Worm (Caenorhabditis elegans) whole organism, L1 larva: ENCODE data around the gene C33D9.8.
A peak's percentile ranks its signal among the peaks of the same experiment; 100 is the strongest.
"Not testable (repeated sequence)": the region's sequence is repeated elsewhere in the genome, so short reads cannot be mapped to it uniquely, and the experiment has no call there.

Source experiments
- Y116A8C.19 ChIP-seq: sonication (generic microtip); optimal IDR thresholded peaks from 2 replicates; lab custom pipeline; 2016; ENCODE audit warnings: missing compliant biosample characterization, missing genetic modification characterization, borderline replicate concordance
- aha-1 ChIP-seq: fragments of 150-350 bp; optimal IDR thresholded peaks from 2 replicates; lab custom pipeline; 2014; ENCODE audit warnings: missing biosample characterization, missing genetic modification characterization
- alr-1 ChIP-seq: fragments of 200-800 bp; sonication (Bioruptor generic); optimal IDR thresholded peaks from 2 replicates; lab custom pipeline; 2018; ENCODE audit warnings: borderline replicate concordance, mild to moderate bottlenecking, missing genetic modification characterization, missing compliant biosample characterization
- blmp-1 ChIP-seq: fragments of 150-350 bp; optimal IDR thresholded peaks from 2 replicates; lab custom pipeline; 2014; ENCODE audit warnings: missing biosample characterization, missing genetic modification characterization
- ces-1 ChIP-seq: fragments of 150-350 bp; optimal IDR thresholded peaks from 2 replicates; lab custom pipeline; 2014; ENCODE audit warnings: missing biosample characterization, missing genetic modification reagents, missing genetic modification characterization
- dpl-1 ChIP-seq, 3 experiments: fragments of 150-350 bp in 2 of 3; sonication (generic microtip) in 1 of 3; optimal IDR thresholded peaks; 2 replicates each; lab custom pipeline; 2014 to 2017; ENCODE audit warnings: missing biosample characterization in 3 of 3, missing genetic modification characterization in 3 of 3, missing genetic modification reagents in 3 of 3
- efl-1 ChIP-seq, 4 experiments: fragments of 150-350 bp; optimal IDR thresholded peaks in 3 of 4; peaks in 1 of 4; 1 replicate in 1 of 4; 2 replicates in 3 of 4; lab custom pipeline; 2014; ENCODE audit warnings: missing biosample characterization in 2 of 4, missing genetic modification characterization in 2 of 4, missing genetic modification reagents in 2 of 4
- efl-3 ChIP-seq: fragments of 200-800 bp; sonication (Bioruptor generic); optimal IDR thresholded peaks from 2 replicates; lab custom pipeline; 2018; ENCODE audit warnings: mild to moderate bottlenecking, missing genetic modification characterization, missing compliant biosample characterization
- egl-27 ChIP-seq, 2 experiments: fragments of 150-350 bp in 1 of 2; sonication (generic microtip); optimal IDR thresholded peaks; 3 replicates each; lab custom pipeline; 2017 to 2018; ENCODE audit warnings: missing biosample characterization in 2 of 2, missing genetic modification characterization in 2 of 2, missing genetic modification reagents in 2 of 2
- elt-3 ChIP-seq, 6 experiments: fragments of 150-350 bp in 1 of 6; sonication (generic microtip); optimal IDR thresholded peaks; 2 replicates each; lab custom pipeline; 2017 to 2018; ENCODE audit warnings: missing biosample characterization in 6 of 6, missing genetic modification characterization in 6 of 6, inconsistent platforms in 1 of 6
- ets-5 ChIP-seq: fragments of 200-800 bp; sonication (Bioruptor generic); IDR thresholded peaks from 2 replicates; pipeline ENCODE4 v1.3.6; 2022; ENCODE audit warnings: missing genetic modification characterization, missing compliant biosample characterization
- fkh-10 ChIP-seq: sonication (generic microtip); optimal IDR thresholded peaks from 2 replicates; lab custom pipeline; 2017; ENCODE audit warnings: missing biosample characterization, missing genetic modification reagents, missing genetic modification characterization
- fkh-8 ChIP-seq: sonication (generic microtip); optimal IDR thresholded peaks from 2 replicates; lab custom pipeline; 2016; ENCODE audit warnings: mild to moderate bottlenecking, missing genetic modification characterization, missing compliant biosample characterization
- hpl-2 ChIP-seq: fragments of 150-350 bp; optimal IDR thresholded peaks from 2 replicates; lab custom pipeline; 2014; ENCODE audit warnings: missing biosample characterization, missing genetic modification reagents, missing genetic modification characterization
- jun-1 ChIP-seq: fragments of 150-350 bp; optimal IDR thresholded peaks from 2 replicates; lab custom pipeline; 2014; ENCODE audit warnings: missing biosample characterization, missing genetic modification reagents, missing genetic modification characterization
- lin-13 ChIP-seq: fragments of 150-350 bp; optimal IDR thresholded peaks from 2 replicates; lab custom pipeline; 2014; ENCODE audit warnings: missing biosample characterization, missing genetic modification reagents, missing genetic modification characterization
- lin-14 ChIP-seq: fragments of 200-800 bp; sonication (Bioruptor generic); optimal IDR thresholded peaks from 2 replicates; lab custom pipeline; 2018; ENCODE audit warnings: mild to moderate bottlenecking, missing genetic modification characterization, moderate library complexity, missing compliant biosample characterization
- lin-39 ChIP-seq: fragments of 150-350 bp; optimal IDR thresholded peaks from 2 replicates; lab custom pipeline; 2014; ENCODE audit warnings: missing biosample characterization, missing genetic modification reagents, missing genetic modification characterization
- mab-9 ChIP-seq: fragments of 200-800 bp; sonication (Bioruptor generic); IDR thresholded peaks from 2 replicates; pipeline ENCODE4 v1.3.6; 2022; ENCODE audit warnings: missing genetic modification reagents, missing genetic modification characterization, missing compliant biosample characterization
- nhr-12 ChIP-seq: sonication (generic microtip); optimal IDR thresholded peaks from 2 replicates; lab custom pipeline; 2017; ENCODE audit warnings: missing biosample characterization, missing genetic modification characterization
- nhr-237 ChIP-seq: fragments of 150-350 bp; optimal IDR thresholded peaks from 2 replicates; lab custom pipeline; 2014; ENCODE audit warnings: missing biosample characterization, missing genetic modification characterization
- nhr-47 ChIP-seq: sonication (generic microtip); optimal IDR thresholded peaks from 2 replicates; lab custom pipeline; 2016; ENCODE audit warnings: mild to moderate bottlenecking, missing genetic modification characterization, moderate library complexity, missing compliant biosample characterization
- nhr-76 ChIP-seq: sonication (generic microtip); optimal IDR thresholded peaks from 2 replicates; lab custom pipeline; 2017; ENCODE audit warnings: missing biosample characterization, missing genetic modification characterization
- nhr-77 ChIP-seq: fragments of 150-350 bp; optimal IDR thresholded peaks from 2 replicates; lab custom pipeline; 2014; ENCODE audit warnings: missing biosample characterization, missing genetic modification characterization
- nhr-84 ChIP-seq: sonication (generic microtip); optimal IDR thresholded peaks from 2 replicates; lab custom pipeline; 2017; ENCODE audit warnings: missing biosample characterization, missing genetic modification characterization
- nhr-85 ChIP-seq: sonication (generic microtip); peaks from one replicate; lab custom pipeline; 2016; ENCODE audit warnings: missing genetic modification characterization, inconsistent platforms, missing compliant biosample characterization
- nhr-90 ChIP-seq: sonication (generic microtip); optimal IDR thresholded peaks from 2 replicates; lab custom pipeline; 2016; ENCODE audit warnings: mild to moderate bottlenecking, missing genetic modification characterization, missing compliant biosample characterization; ENCODE audit not compliant: poor library complexity
- pag-3 ChIP-seq: sonication (generic microtip); optimal IDR thresholded peaks from 2 replicates; lab custom pipeline; 2017; ENCODE audit warnings: missing genetic modification characterization, mild to moderate bottlenecking, missing compliant biosample characterization, antibody characterized with exemption, borderline replicate concordance; ENCODE audit not compliant: insufficient read depth
- sox-4 ChIP-seq: sonication (generic microtip); optimal IDR thresholded peaks from 2 replicates; lab custom pipeline; 2016; ENCODE audit warnings: missing genetic modification characterization, missing compliant biosample characterization
- tbx-2 ChIP-seq: sonication (generic microtip); optimal IDR thresholded peaks from 2 replicates; lab custom pipeline; 2016; ENCODE audit warnings: missing genetic modification characterization, missing compliant biosample characterization
- tlp-1 ChIP-seq: fragments of 150-350 bp; optimal IDR thresholded peaks from 2 replicates; lab custom pipeline; 2014; ENCODE audit warnings: missing biosample characterization, missing genetic modification characterization
- unc-130 ChIP-seq: fragments of 150-350 bp; optimal IDR thresholded peaks from 2 replicates; lab custom pipeline; 2017; ENCODE audit warnings: missing biosample characterization, missing genetic modification characterization, inconsistent platforms
- unc-98 ChIP-seq: fragments of 200-800 bp; sonication (Bioruptor generic); IDR thresholded peaks from 2 replicates; pipeline ENCODE4 v1.3.6; 2022; ENCODE audit warnings: missing genetic modification characterization, missing compliant biosample characterization
- zag-1 ChIP-seq: fragments of 150-350 bp; optimal IDR thresholded peaks from 2 replicates; lab custom pipeline; 2014; ENCODE audit warnings: missing biosample characterization, missing genetic modification characterization
- zip-4 ChIP-seq: fragments of 200-800 bp; sonication (Bioruptor generic); optimal IDR thresholded peaks from 2 replicates; lab custom pipeline; 2018; ENCODE audit warnings: mild to moderate bottlenecking, missing genetic modification characterization, moderate library complexity, missing compliant biosample characterization

The C33D9.8 gene

DNA sequence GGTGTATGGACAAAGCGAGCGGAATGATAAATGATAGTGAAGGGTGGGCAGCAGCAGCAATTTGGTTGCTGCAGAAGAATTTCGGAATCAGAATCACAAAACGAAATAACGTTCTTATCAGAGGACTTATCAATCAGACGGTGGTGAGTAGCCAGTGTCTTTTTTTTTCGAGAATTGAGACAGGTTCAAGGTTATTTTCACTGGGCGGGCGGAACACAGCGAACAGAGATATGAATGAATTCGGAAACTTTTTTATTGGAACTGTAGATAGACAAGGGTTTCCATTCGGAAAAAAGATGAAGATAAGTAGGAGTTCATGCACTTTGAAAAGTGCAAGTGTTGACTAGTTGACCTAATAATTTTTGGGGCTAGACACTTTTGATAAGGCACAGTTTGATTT is 6.7 kb upstream of the C33D9.8 start:
- peak; percentile 71 for TF ChIP-seq blmp-1
- TF ChIP-seq nhr-85, result no peak
- no peak for TF ChIP-seq lin-13 (GFP tag; lab: Kevin White, UChicago)
- TF ChIP-seq nhr-47 (tag; lab: Kevin White, UChicago), result no peak
- no peak for TF ChIP-seq nhr-12 (tag; lab: Kevin White, UChicago)
- TF ChIP-seq mab-9, result no peak
- TF ChIP-seq unc-98 (GFP tag; lab: Robert Waterston, UW), result no peak
- peak in 4 of 6 experiments; percentile 36 to 87 (median 82) for TF ChIP-seq elt-3 (tag; optimal IDR thresholded peaks at IDR 0.05; lab: Kevin White, UChicago)
- no peak for TF ChIP-seq efl-1 (optimal IDR thresholded peaks at IDR 0.05; lab: Kevin White, UChicago)
- TF ChIP-seq efl-1 (GFP tag; optimal IDR thresholded peaks at IDR 0.05 in 1 of 2; lab: Kevin White, UChicago), result peak in 1 of 2 experiments; percentile 17
- peak; percentile 56 for TF ChIP-seq lin-14 (GFP tag; lab: Kevin White, UChicago)
- no peak for TF ChIP-seq nhr-76 (tag; lab: Kevin White, UChicago)
- TF ChIP-seq fkh-10, result no peak
- TF ChIP-seq nhr-84, result no peak
- TF ChIP-seq zag-1, result no peak
- TF ChIP-seq ets-5, result no peak
- TF ChIP-seq aha-1 (tag; lab: Kevin White, UChicago), result no peak

DNA sequence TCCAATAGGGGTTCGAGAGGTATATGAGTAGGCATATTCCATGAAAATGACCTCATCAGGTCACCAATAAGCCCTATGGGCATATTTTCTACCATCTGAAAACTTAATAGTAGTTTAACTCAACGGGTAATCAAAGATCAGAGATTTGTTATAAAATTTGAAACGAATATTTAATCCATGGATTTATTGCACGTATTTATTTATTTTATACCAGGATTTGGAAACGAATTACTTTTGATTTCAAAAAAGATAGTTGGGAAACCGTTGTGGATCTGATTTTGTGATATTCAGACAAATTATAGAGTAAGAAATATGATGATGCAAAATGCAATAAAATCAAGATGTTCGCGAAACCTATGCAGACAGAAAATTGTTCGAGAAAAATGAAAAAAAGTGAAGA is 6.3 kb upstream of the C33D9.8 start, which contains the start of gene C33D9.3:
C33D9.3 (minus strand) TSS at position 101 of the 400 bp plus-strand sequence.
- no peak for TF ChIP-seq dpl-1 (GFP tag; optimal IDR thresholded peaks at IDR 0.05; lab: Kevin White, UChicago)
- TF ChIP-seq fkh-8 (tag; lab: Kevin White, UChicago), result no peak
- TF ChIP-seq tlp-1 (tag; lab: Kevin White, UChicago), result no peak
- TF ChIP-seq nhr-77 (tag; lab: Kevin White, UChicago), result no peak
- no peak for TF ChIP-seq jun-1 (tag; lab: Kevin White, UChicago)
- no peak for TF ChIP-seq ets-5
- TF ChIP-seq nhr-85, result no peak
- TF ChIP-seq lin-39, result no peak
- TF ChIP-seq unc-130 (tag; lab: Kevin White, UChicago), result no peak

DNA sequence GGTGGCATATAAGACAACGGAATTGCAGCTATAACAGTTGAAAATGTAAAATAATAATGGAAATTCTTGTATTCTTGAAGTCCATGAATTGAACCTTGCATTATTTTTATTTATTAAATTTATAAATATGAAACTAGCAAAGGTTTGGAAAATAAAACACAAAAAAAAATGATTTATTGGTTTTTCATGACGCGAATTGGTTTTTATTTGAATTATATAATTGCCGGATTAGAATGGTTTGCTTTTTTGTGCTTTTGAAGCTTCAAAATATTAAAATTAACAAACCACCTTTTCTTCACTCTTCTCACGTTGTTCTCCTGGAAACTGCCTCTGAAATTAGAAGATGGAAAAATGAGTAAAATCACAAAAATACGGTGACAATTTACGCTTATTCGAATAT is 3.6 kb upstream of the C33D9.8 start, which contains the start of gene sru-35:
sru-35 (minus strand) TSS at position 101 of the 400 bp plus-strand sequence.
- no peak for TF ChIP-seq ets-5
- no peak for TF ChIP-seq elt-3 (tag; optimal IDR thresholded peaks at IDR 0.05; lab: Kevin White, UChicago)
- no peak for TF ChIP-seq lin-39
- TF ChIP-seq nhr-237 (tag; lab: Kevin White, UChicago), result no peak
- no peak for TF ChIP-seq nhr-90 (tag; lab: Kevin White, UChicago)
- no peak for TF ChIP-seq zip-4 (GFP tag; lab: Kevin White, UChicago)
- TF ChIP-seq aha-1 (tag; lab: Kevin White, UChicago), result no peak
- TF ChIP-seq Y116A8C.19 (tag; lab: Kevin White, UChicago), result no peak
- no peak for TF ChIP-seq jun-1 (tag; lab: Kevin White, UChicago)
- no peak for TF ChIP-seq nhr-12 (tag; lab: Kevin White, UChicago)
- no peak for TF ChIP-seq efl-3 (GFP tag; lab: Kevin White, UChicago)
- no peak for TF ChIP-seq ces-1 (GFP tag; lab: Kevin White, UChicago)
- no peak for TF ChIP-seq alr-1
- TF ChIP-seq hpl-2, result no peak
- TF ChIP-seq tbx-2, result no peak
- no peak for TF ChIP-seq pag-3 (tag; lab: Kevin White, UChicago)
- no peak for TF ChIP-seq fkh-10
- TF ChIP-seq egl-27 (tag; optimal IDR thresholded peaks at IDR 0.05; lab: Kevin White, UChicago), result no peak
- no peak for TF ChIP-seq sox-4 (tag; lab: Kevin White, UChicago)

DNA sequence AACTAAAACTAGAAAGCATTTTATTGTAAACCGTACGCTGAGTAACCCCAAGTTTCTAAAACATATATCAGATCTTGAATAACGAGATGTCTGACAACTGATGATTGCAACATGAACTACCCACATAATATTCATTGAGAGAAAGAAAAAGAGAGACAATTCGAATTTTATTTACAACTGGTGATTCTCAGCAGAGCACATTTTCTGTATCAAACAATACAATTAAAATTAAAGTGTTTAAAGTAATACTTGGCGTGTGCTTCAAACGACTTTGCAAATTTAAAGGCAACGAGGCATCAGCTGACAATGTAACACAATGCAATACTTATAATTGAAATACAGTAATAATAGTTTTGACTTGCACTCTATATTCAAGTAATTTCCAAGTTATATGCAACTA is 1.5 kb upstream of the C33D9.8 start, which contains the start of gene C33D9.10:
C33D9.10 (minus strand) TSS at position 101 of the 400 bp plus-strand sequence.
- TF ChIP-seq efl-1 (optimal IDR thresholded peaks at IDR 0.05; lab: Kevin White, UChicago), result not testable (repeated sequence)
- peak in 1 of 2 experiments; percentile 41 for TF ChIP-seq efl-1 (GFP tag; optimal IDR thresholded peaks at IDR 0.05 in 1 of 2; lab: Kevin White, UChicago)
